Worm (Caenorhabditis elegans) whole organism, L4 larva: ENCODE results near the gene ZC204.6.

Source experiments
- F37D6.2 ChIP-seq: sonication (generic microtip); optimal IDR thresholded peaks from 2 replicates; lab custom pipeline; 2016; ENCODE audit warnings: mild to moderate bottlenecking, missing genetic modification characterization, missing compliant biosample characterization
- F49E8.2 ChIP-seq: sonication (generic microtip); optimal IDR thresholded peaks from 2 replicates; lab custom pipeline; 2016; ENCODE audit warnings: missing compliant biosample characterization, mild to moderate bottlenecking, missing genetic modification characterization, borderline replicate concordance
- R02D3.7 ChIP-seq: fragments of 150-350 bp; sonication (generic microtip); optimal IDR thresholded peaks from 3 replicates; lab custom pipeline; 2014; ENCODE audit warnings: missing biosample characterization, missing genetic modification characterization
- Y105C5A.15 ChIP-seq: fragments of 200-800 bp; sonication (Bioruptor generic); IDR thresholded peaks from 2 replicates; pipeline ENCODE4 v1.3.6; 2022; ENCODE audit warnings: missing genetic modification characterization, missing compliant biosample characterization
- Y75B8A.6 ChIP-seq: fragments of 200-800 bp; sonication (Bioruptor generic); IDR thresholded peaks from 2 replicates; pipeline ENCODE4 v1.3.6; 2022; ENCODE audit warnings: missing genetic modification reagents, missing genetic modification characterization, missing compliant biosample characterization
- aha-1 ChIP-seq: fragments of 150-350 bp; peaks from one replicate; lab custom pipeline; 2014; ENCODE audit warnings: missing biosample characterization, missing genetic modification characterization
- arid-1 ChIP-seq: fragments of 200-800 bp; sonication (Bioruptor generic); conservative IDR thresholded peaks from 2 replicates; pipeline ENCODE4 v1.3.6; 2022; ENCODE audit warnings: missing genetic modification reagents, missing genetic modification characterization, missing compliant biosample characterization
- ceh-62 ChIP-seq: sonication (generic microtip); optimal IDR thresholded peaks from 2 replicates; lab custom pipeline; 2017; ENCODE audit warnings: missing biosample characterization, missing genetic modification characterization
- ceh-82 ChIP-seq: sonication (generic microtip); optimal IDR thresholded peaks from 2 replicates; lab custom pipeline; 2017; ENCODE audit warnings: missing biosample characterization, missing genetic modification characterization
- daf-16 ChIP-seq, 3 experiments: sonication (generic microtip); optimal IDR thresholded peaks; 2 replicates each; lab custom pipeline; 2016 to 2017; ENCODE audit warnings: missing genetic modification characterization in 3 of 3, missing genetic modification reagents in 3 of 3, mild to moderate bottlenecking in 2 of 3, missing compliant biosample characterization in 2 of 3, missing biosample characterization in 1 of 3, moderate library complexity in 1 of 3
- daf-19 ChIP-seq: fragments of 200-800 bp; sonication (Bioruptor generic); conservative IDR thresholded peaks from 2 replicates; pipeline ENCODE4 v1.3.6; 2022; ENCODE audit warnings: missing genetic modification characterization, missing compliant biosample characterization
- daf-8 ChIP-seq: fragments of 200-800 bp; sonication (Bioruptor generic); IDR thresholded peaks from 2 replicates; pipeline ENCODE4 v1.3.6; 2022; ENCODE audit warnings: missing genetic modification characterization, missing compliant biosample characterization
- dmd-6 ChIP-seq: fragments of 200-800 bp; sonication (Bioruptor generic); IDR thresholded peaks from 2 replicates; pipeline ENCODE4 v1.3.6; 2022; ENCODE audit warnings: missing genetic modification reagents, missing genetic modification characterization, missing compliant biosample characterization
- dve-1 ChIP-seq: sonication (generic microtip); optimal IDR thresholded peaks from 2 replicates; lab custom pipeline; 2017; ENCODE audit warnings: antibody characterized with exemption, mild to moderate bottlenecking, missing genetic modification characterization, missing compliant biosample characterization; ENCODE audit not compliant: insufficient read depth
- egl-43 ChIP-seq: fragments of 200-800 bp; sonication (Bioruptor generic); IDR thresholded peaks from 2 replicates; pipeline ENCODE4 v1.3.6; 2022; ENCODE audit warnings: missing genetic modification reagents, missing genetic modification characterization, missing compliant biosample characterization
- gei-8 ChIP-seq: fragments of 200-800 bp; sonication (Bioruptor generic); optimal IDR thresholded peaks from 2 replicates; lab custom pipeline; 2018; ENCODE audit warnings: mild to moderate bottlenecking, missing genetic modification characterization, missing compliant biosample characterization
- hlh-11 ChIP-seq: fragments of 200-800 bp; sonication (Bioruptor generic); optimal IDR thresholded peaks from 2 replicates; lab custom pipeline; 2018; ENCODE audit warnings: mild to moderate bottlenecking, missing genetic modification characterization, missing compliant biosample characterization
- hmg-1.1 ChIP-seq: fragments of 200-800 bp; sonication (Bioruptor generic); IDR thresholded peaks from 2 replicates; pipeline ENCODE4 v1.3.6; 2022; ENCODE audit warnings: missing genetic modification reagents, missing genetic modification characterization, missing compliant biosample characterization
- jun-1 ChIP-seq: fragments of 150-350 bp; optimal IDR thresholded peaks from 2 replicates; lab custom pipeline; 2014; ENCODE audit warnings: missing biosample characterization, missing genetic modification reagents, missing genetic modification characterization
- lim-7 ChIP-seq: fragments of 200-800 bp; sonication (Bioruptor generic); IDR thresholded peaks from 2 replicates; pipeline ENCODE4 v1.3.6; 2022; ENCODE audit warnings: missing genetic modification characterization, missing compliant biosample characterization
- lin-1 ChIP-seq: fragments of 200-800 bp; sonication (Bioruptor generic); IDR thresholded peaks from 2 replicates; pipeline ENCODE4 v1.3.6; 2022; ENCODE audit warnings: missing genetic modification reagents, missing genetic modification characterization, missing compliant biosample characterization
- lin-38 ChIP-seq: fragments of 200-800 bp; sonication (Bioruptor generic); IDR thresholded peaks from 2 replicates; pipeline ENCODE4 v1.3.6; 2022; ENCODE audit warnings: missing genetic modification reagents, missing genetic modification characterization, missing compliant biosample characterization
- madf-5 ChIP-seq, 2 experiments: fragments of 200-800 bp; sonication (Bioruptor generic); IDR thresholded peaks; 2 replicates each; pipeline ENCODE4 v1.3.6; 2022; ENCODE audit warnings: missing compliant biosample characterization in 2 of 2, missing genetic modification characterization in 2 of 2
- madf-9 ChIP-seq: fragments of 200-800 bp; sonication (Bioruptor generic); conservative IDR thresholded peaks from 2 replicates; pipeline ENCODE4 v1.3.6; 2022; ENCODE audit warnings: missing genetic modification reagents, missing genetic modification characterization, missing compliant biosample characterization
- mdl-1 ChIP-seq, 2 experiments: fragments of 150-350 bp in 1 of 2; sonication (generic microtip) in 1 of 2; optimal IDR thresholded peaks; 2 replicates each; lab custom pipeline; 2014 to 2017; ENCODE audit warnings: missing biosample characterization in 2 of 2, missing genetic modification characterization in 2 of 2
- mep-1 ChIP-seq: fragments of 150-350 bp; sonication (generic microtip); optimal IDR thresholded peaks from 3 replicates; lab custom pipeline; 2014; ENCODE audit warnings: missing biosample characterization, missing genetic modification characterization
- mes-2 ChIP-seq: sonication (generic microtip); optimal IDR thresholded peaks from 2 replicates; lab custom pipeline; 2016; ENCODE audit warnings: missing genotype, mild to moderate bottlenecking, missing genetic modification characterization, missing compliant biosample characterization; ENCODE audit not compliant: poor library complexity, severe bottlenecking
- nhr-102 ChIP-seq: sonication (generic microtip); optimal IDR thresholded peaks from 2 replicates; lab custom pipeline; 2016; ENCODE audit warnings: mild to moderate bottlenecking, missing genetic modification characterization, moderate library complexity, missing compliant biosample characterization
- nhr-111 ChIP-seq: fragments of 200-800 bp; sonication (Bioruptor generic); optimal IDR thresholded peaks from 2 replicates; lab custom pipeline; 2018; ENCODE audit warnings: mild to moderate bottlenecking, missing genetic modification characterization, missing compliant biosample characterization
- nhr-25 ChIP-seq: sonication (generic microtip); optimal IDR thresholded peaks from 2 replicates; lab custom pipeline; 2017; ENCODE audit warnings: missing genetic modification characterization, mild to moderate bottlenecking, missing compliant biosample characterization, antibody characterized with exemption, moderate library complexity, borderline replicate concordance; ENCODE audit not compliant: insufficient read depth
- nhr-28 ChIP-seq: fragments of 150-350 bp; optimal IDR thresholded peaks from 2 replicates; lab custom pipeline; 2014; ENCODE audit warnings: missing biosample characterization, missing genetic modification characterization
- nhr-41 ChIP-seq: fragments of 200-800 bp; sonication (Bioruptor generic); IDR thresholded peaks from 2 replicates; pipeline ENCODE4 v1.3.6; 2022; ENCODE audit warnings: missing genetic modification reagents, missing genetic modification characterization, missing compliant biosample characterization
- nhr-42 ChIP-seq: fragments of 200-800 bp; sonication (Bioruptor generic); IDR thresholded peaks from 2 replicates; pipeline ENCODE4 v1.3.6; 2022; ENCODE audit warnings: missing genetic modification characterization, missing compliant biosample characterization
- nhr-48 ChIP-seq: sonication (generic microtip); optimal IDR thresholded peaks from 2 replicates; lab custom pipeline; 2016; ENCODE audit warnings: mild to moderate bottlenecking, missing genetic modification characterization, missing compliant biosample characterization
- pha-4 ChIP-seq, 2 experiments: fragments of 150-350 bp in 1 of 2; fragments of 200-800 bp in 1 of 2; sonication (Bioruptor generic) in 1 of 2; IDR thresholded peaks in 1 of 2; optimal IDR thresholded peaks in 1 of 2; 2 replicates each; pipeline versions ENCODE4 v1.3.6 to Lab custom; 2014 to 2022; ENCODE audit warnings: missing genetic modification characterization in 2 of 2, missing genetic modification reagents in 2 of 2, missing biosample characterization in 1 of 2, missing compliant biosample characterization in 1 of 2
- pqm-1 ChIP-seq: sonication (generic microtip); optimal IDR thresholded peaks from 2 replicates; lab custom pipeline; 2017; ENCODE audit warnings: missing biosample characterization, missing genetic modification characterization
- saeg-2 ChIP-seq: fragments of 200-800 bp; sonication (Bioruptor generic); IDR thresholded peaks from 2 replicates; pipeline ENCODE4 v1.3.6; 2022; ENCODE audit warnings: missing genetic modification reagents, missing genetic modification characterization, missing compliant biosample characterization
- set-16 ChIP-seq: fragments of 200-800 bp; sonication (Bioruptor generic); IDR thresholded peaks from 2 replicates; pipeline ENCODE4 v1.3.6; 2022; ENCODE audit warnings: missing genetic modification reagents, missing genetic modification characterization, missing compliant biosample characterization
- skn-1 ChIP-seq: fragments of 150-350 bp; optimal IDR thresholded peaks from 2 replicates; lab custom pipeline; 2014; ENCODE audit warnings: missing biosample characterization, missing genetic modification characterization
- snpc-4 ChIP-seq: fragments of 150-350 bp; optimal IDR thresholded peaks from 2 replicates; lab custom pipeline; 2014; ENCODE audit warnings: missing biosample characterization, missing genetic modification characterization
- spr-1 ChIP-seq: sonication (generic microtip); optimal IDR thresholded peaks from 2 replicates; lab custom pipeline; 2016; ENCODE audit warnings: mild to moderate bottlenecking, missing genetic modification characterization, missing compliant biosample characterization
- vab-7 ChIP-seq: fragments of 200-800 bp; sonication (Bioruptor generic); IDR thresholded peaks from 2 replicates; pipeline ENCODE4 v1.3.6; 2022; ENCODE audit warnings: missing genetic modification reagents, missing genetic modification characterization, missing compliant biosample characterization
- zfp-2 ChIP-seq: sonication (generic microtip); optimal IDR thresholded peaks from 2 replicates; lab custom pipeline; 2016; ENCODE audit warnings: mild to moderate bottlenecking, missing genetic modification characterization, missing compliant biosample characterization
- zfp-3 ChIP-seq: fragments of 200-800 bp; sonication (Bioruptor generic); conservative IDR thresholded peaks from 2 replicates; pipeline ENCODE4 v1.3.6; 2022; ENCODE audit warnings: missing genetic modification reagents, missing genetic modification characterization, missing compliant biosample characterization
- zip-11 ChIP-seq: fragments of 200-800 bp; sonication (Bioruptor generic); IDR thresholded peaks from 2 replicates; pipeline ENCODE4 v1.3.6; 2022; ENCODE audit warnings: missing genetic modification characterization, missing compliant biosample characterization
- zip-2 ChIP-seq: fragments of 150-350 bp; optimal IDR thresholded peaks from 2 replicates; lab custom pipeline; 2014; ENCODE audit warnings: missing biosample characterization, missing genetic modification characterization
- ztf-7 ChIP-seq: fragments of 150-350 bp; optimal IDR thresholded peaks from 2 replicates; lab custom pipeline; 2014; ENCODE audit warnings: missing biosample characterization, missing genetic modification characterization

The ZC204.6 gene

ce11 chrII:1597101-1598088 is 47.2 kb downstream of the ZC204.6 start, which contains the start of gene bath-46:
Gene bath-46 (plus strand): TSS chrII:1597906.
- TF ChIP-seq zfp-3 (GFP tag; lab: Robert Waterston, UW) (no peak), nhr-48 (tag; lab: Kevin White, UChicago) (no peak), dve-1 (tag; lab: Kevin White, UChicago) (no peak), nhr-111 (no peak), madf-9 (GFP tag; lab: Robert Waterston, UW) (0 out of 2 replicates have a peak, but pooled peaks have one; percentile 13), F49E8.2 (tag; lab: Kevin White, UChicago) (no peak), hlh-11 (peak; percentile 48), vab-7 (GFP tag; lab: Robert Waterston, UW) (peak; percentile 48; the same call in 1 of the 2 replicates), aha-1 (tag; lab: Kevin White, UChicago) (no peak), lin-38 (GFP tag; lab: Robert Waterston, UW) (no peak), daf-19 (GFP tag; lab: Robert Waterston, UW) (no peak), egl-43 (GFP tag; lab: Robert Waterston, UW) (peak; percentile 56; the same call in 1 of the 2 replicates), zip-11 (GFP tag; lab: Robert Waterston, UW) (no peak), nhr-102 (tag; lab: Kevin White, UChicago) (no peak), ceh-62 (no peak), nhr-25 (tag; lab: Kevin White, UChicago) (no peak), F37D6.2 (tag; lab: Kevin White, UChicago) (no peak), hmg-1.1 (GFP tag; lab: Robert Waterston, UW) (no peak), nhr-41 (GFP tag; lab: Robert Waterston, UW) (no peak), lim-7 (GFP tag; lab: Robert Waterston, UW) (peak; percentile 75), nhr-42 (GFP tag; lab: Robert Waterston, UW) (no peak), daf-8 (GFP tag; lab: Robert Waterston, UW) (no peak), pha-4 (GFP tag; IDR thresholded peaks at IDR 0.05; lab: Robert Waterston, UW) (no peak), pha-4 (tag; optimal IDR thresholded peaks at IDR 0.05; lab: Kevin White, UChicago) (no peak), spr-1 (tag; lab: Kevin White, UChicago) (no peak), zfp-2 (no peak), ztf-7 (tag; lab: Kevin White, UChicago) (no peak), madf-5 (GFP tag; IDR thresholded peaks at IDR 0.05; lab: Robert Waterston, UW) (no peak), daf-16 (GFP tag; optimal IDR thresholded peaks at IDR 0.05; lab: Kevin White, UChicago) (no peak), daf-16 (tag; optimal IDR thresholded peaks at IDR 0.05; lab: Kevin White, UChicago) (peak; percentile 68), jun-1 (tag; lab: Kevin White, UChicago) (no peak), pqm-1 (tag; lab: Kevin White, UChicago) (peak; percentile 90), snpc-4 (no peak), mes-2 (tag; lab: Kevin White, UChicago) (no peak), skn-1 (tag; lab: Kevin White, UChicago) (no peak), mdl-1 (tag; optimal IDR thresholded peaks at IDR 0.05; lab: Kevin White, UChicago) (no peak), gei-8 (no peak), set-16 (GFP tag; lab: Robert Waterston, UW) (no peak), Y75B8A.6 (GFP tag; lab: Robert Waterston, UW) (no peak), R02D3.7 (tag; lab: Kevin White, UChicago) (no peak), Y105C5A.15 (GFP tag; lab: Robert Waterston, UW) (0 out of 2 replicates have a peak, but pooled peaks have one; percentile 35), ceh-82 (tag; lab: Kevin White, UChicago) (no peak), mep-1 (tag; lab: Kevin White, UChicago) (no peak), saeg-2 (GFP tag; lab: Robert Waterston, UW) (no peak), lin-1 (GFP tag; lab: Robert Waterston, UW) (no peak), arid-1 (GFP tag; lab: Robert Waterston, UW) (0 out of 2 replicates have a peak, but pooled peaks have one; percentile 8), nhr-28 (tag; lab: Kevin White, UChicago) (peak; percentile 57), zip-2 (tag; lab: Kevin White, UChicago) (no peak), dmd-6 (GFP tag; lab: Robert Waterston, UW) (peak; percentile 34; the same call in 1 of the 2 replicates)
